Fruit fly (Drosophila melanogaster): ENCODE data around the gene Ndc1.
A peak's percentile ranks its signal among the peaks of the same experiment; 100 is the strongest.

The Ndc1 gene

DNA sequence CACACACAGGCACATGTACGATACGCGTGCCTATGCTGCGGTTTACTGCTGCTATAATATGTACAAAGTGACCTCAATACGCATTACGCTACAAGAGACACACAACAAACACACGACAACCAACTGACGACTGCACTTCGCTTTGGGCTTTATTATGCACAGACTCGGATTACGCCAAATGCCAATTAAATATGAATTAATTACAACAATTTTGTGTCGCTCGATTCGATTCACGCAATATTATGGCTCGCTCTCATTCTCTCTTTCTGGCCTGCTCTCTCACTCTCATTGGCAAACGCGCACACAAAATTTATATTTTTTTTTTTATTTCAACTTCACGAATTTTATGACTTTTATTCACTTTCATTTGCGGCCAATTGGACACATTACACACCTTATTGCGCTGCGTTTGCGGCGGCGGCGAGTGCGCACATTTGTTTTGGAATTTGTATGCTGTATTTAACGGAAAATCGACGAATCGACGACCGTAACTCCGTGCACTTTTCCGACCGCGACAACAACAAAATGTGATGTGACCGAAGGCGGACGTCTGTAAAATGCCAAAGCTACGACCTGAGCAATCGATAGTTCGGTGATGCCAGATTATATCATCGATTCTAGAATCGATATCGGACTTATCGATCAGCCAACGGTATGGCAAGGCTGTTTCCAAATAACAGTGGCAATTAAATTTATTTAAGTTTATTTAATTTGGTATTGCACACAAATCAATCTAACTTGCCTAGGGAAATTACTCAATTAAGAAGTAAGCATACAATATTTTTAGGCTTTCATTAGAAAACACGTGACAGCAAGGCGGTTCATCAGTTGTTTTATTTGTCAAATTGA lies 1.5 kb upstream of the Ndc1 start, which contains the start of the genes sba and CG31141 (continued):
- TF ChIP-seq Ravus (GFP tag; IDR thresholded peaks at IDR 0.05): no peak
- TF ChIP-seq nerfin-1 (tag; optimal IDR thresholded peaks at IDR 0.05): peak; percentile 90
- TF ChIP-seq CG6765 (GFP tag; optimal IDR thresholded peaks at IDR 0.05): peak; percentile 28
- peak; percentile 24 for TF ChIP-seq CG33213 (GFP tag; optimal IDR thresholded peaks at IDR 0.05)
- peak; percentile 69 for TF ChIP-seq Aef1 (GFP tag; IDR thresholded peaks at IDR 0.05)
- TF ChIP-seq CG30431 (GFP tag; optimal IDR thresholded peaks at IDR 0.05): no peak
- no peak for TF ChIP-seq fd3F (GFP tag; optimal IDR thresholded peaks at IDR 0.05)
- peak; percentile 72; the same call in 2 of the 3 replicates for TF ChIP-seq mld (GFP tag; IDR thresholded peaks at IDR 0.05; ENCODE audit: partially characterized antibody)
- peak; percentile 81 for TF ChIP-seq CG7963 (GFP tag; IDR thresholded peaks at IDR 0.05; ENCODE audit: partially characterized antibody)
- TF ChIP-seq her (GFP tag; optimal IDR thresholded peaks at IDR 0.05): peak; percentile 31
- peak; percentile 77 for TF ChIP-seq exex (tag; optimal IDR thresholded peaks at IDR 0.05)
- TF ChIP-seq disco-r (GFP tag; optimal IDR thresholded peaks at IDR 0.05): no peak
- TF ChIP-seq CG14710 (tag; optimal IDR thresholded peaks at IDR 0.05): peak; percentile 35
- TF ChIP-seq odd (GFP tag; optimal IDR thresholded peaks at IDR 0.05): peak; percentile 60
- TF ChIP-seq lilli (GFP tag; optimal IDR thresholded peaks at IDR 0.05): peak; percentile 26
- peak; percentile 9 for TF ChIP-seq Dip3 (GFP tag; optimal IDR thresholded peaks at IDR 0.05)
- peak; percentile 43 for TF ChIP-seq row (GFP tag; IDR thresholded peaks at IDR 0.05)
- TF ChIP-seq CG17359 (tag; optimal IDR thresholded peaks at IDR 0.05): peak; percentile 83
- peak; percentile 27 for TF ChIP-seq PHDP (tag; optimal IDR thresholded peaks at IDR 0.05)
- TF ChIP-seq tap (tag; optimal IDR thresholded peaks at IDR 0.05): peak; percentile 16
- TF ChIP-seq CG7987 (GFP tag; optimal IDR thresholded peaks at IDR 0.05): peak; percentile 19
- peak; percentile 33 for TF ChIP-seq Mad (GFP tag; optimal IDR thresholded peaks at IDR 0.05)
- TF ChIP-seq CG11723 (GFP tag; optimal IDR thresholded peaks at IDR 0.05): no peak
- peak; percentile 76 for TF ChIP-seq E2f2 (GFP tag; IDR thresholded peaks at IDR 0.05)
- no peak for TF ChIP-seq CG16779 (GFP tag; IDR thresholded peaks at IDR 0.05)
- TF ChIP-seq CG13894 (tag; optimal IDR thresholded peaks at IDR 0.05): peak; percentile 56
- TF ChIP-seq chn (GFP tag; optimal IDR thresholded peaks at IDR 0.05): no peak
- no peak for TF ChIP-seq HLH54F (GFP tag; optimal IDR thresholded peaks at IDR 0.05)
- peak; percentile 53 for TF ChIP-seq Lhr (GFP tag; optimal IDR thresholded peaks at IDR 0.05)
- no peak for TF ChIP-seq dysf (GFP tag; IDR thresholded peaks at IDR 0.05)
- TF ChIP-seq CG15696 (tag; optimal IDR thresholded peaks at IDR 0.05): peak; percentile 2
- peak; percentile 56 for TF ChIP-seq CG15601 (tag; optimal IDR thresholded peaks at IDR 0.05)
- TF ChIP-seq NFAT (GFP tag; IDR thresholded peaks at IDR 0.05): 0 out of 2 replicates have a peak, but pooled peaks have one; percentile 20
- peak; percentile 21 for TF ChIP-seq grau (tag; optimal IDR thresholded peaks at IDR 0.05)
- peak; percentile 67 for TF ChIP-seq HmgZ (tag; optimal IDR thresholded peaks at IDR 0.05)
- peak; percentile 65 for TF ChIP-seq trem (tag; optimal IDR thresholded peaks at IDR 0.05)
- TF ChIP-seq gcm (GFP tag; optimal IDR thresholded peaks at IDR 0.05): peak; percentile 26
- peak; percentile 79 for TF ChIP-seq Dll (GFP tag; IDR thresholded peaks at IDR 0.05; ENCODE audit: partially characterized antibody)
- TF ChIP-seq insv (GFP tag; optimal IDR thresholded peaks at IDR 0.05): peak in 1 of 2 experiments; percentile 4
- TF ChIP-seq CG7839 (tag; optimal IDR thresholded peaks at IDR 0.05): peak; percentile 3
- peak; percentile 8 for TF ChIP-seq Oli (tag; optimal IDR thresholded peaks at IDR 0.05)
- TF ChIP-seq chinmo (GFP tag; IDR thresholded peaks at IDR 0.05; ENCODE audit: partially characterized antibody): peak; percentile 54; the same call in 2 of the 4 replicates
- TF ChIP-seq Lim3 (GFP tag; IDR thresholded peaks at IDR 0.05): no peak
- peak; percentile 75 for TF ChIP-seq cg (GFP tag; optimal IDR thresholded peaks at IDR 0.05)
- TF ChIP-seq CG13775 (GFP tag; optimal IDR thresholded peaks at IDR 0.05): no peak
- peak; percentile 46 for TF ChIP-seq CG17912 (GFP tag; optimal IDR thresholded peaks at IDR 0.05)
- TF ChIP-seq CG4328 (GFP tag; optimal IDR thresholded peaks at IDR 0.05): no peak
- TF ChIP-seq gsb-n (tag; optimal IDR thresholded peaks at IDR 0.05): peak; percentile 45
